Worm (Caenorhabditis elegans) whole organism, L3 larva: ENCODE measurements around the gene slcr-46.3.

Source experiments
- ama-1 ChIP-seq: fragments of 150-350 bp; optimal IDR thresholded peaks from 2 replicates; lab custom pipeline; 2018
- ceh-82 ChIP-seq: fragments of 150-350 bp; optimal IDR thresholded peaks from 2 replicates; lab custom pipeline; 2014; ENCODE audit warnings: missing biosample characterization, missing genetic modification characterization
- jun-1 ChIP-seq: fragments of 150-350 bp; optimal IDR thresholded peaks from 2 replicates; lab custom pipeline; 2014; ENCODE audit warnings: missing biosample characterization, missing genetic modification reagents, missing genetic modification characterization
- mdl-1 ChIP-seq: fragments of 150-350 bp; optimal IDR thresholded peaks from 2 replicates; lab custom pipeline; 2014; ENCODE audit warnings: missing biosample characterization, missing genetic modification characterization
- nfya-1 ChIP-seq: sonication (generic microtip); optimal IDR thresholded peaks from 2 replicates; lab custom pipeline; 2017; ENCODE audit warnings: missing genetic modification characterization, mild to moderate bottlenecking, missing compliant biosample characterization, antibody characterized with exemption, moderate library complexity; ENCODE audit not compliant: insufficient read depth
- nhr-237 ChIP-seq: fragments of 150-350 bp; optimal IDR thresholded peaks from 2 replicates; lab custom pipeline; 2014; ENCODE audit warnings: missing biosample characterization, missing genetic modification characterization
- nhr-28 ChIP-seq: fragments of 150-350 bp; optimal IDR thresholded peaks from 2 replicates; lab custom pipeline; 2014; ENCODE audit warnings: missing biosample characterization, missing genetic modification characterization
- pha-4 ChIP-seq: fragments of 150-350 bp; optimal IDR thresholded peaks from 2 replicates; lab custom pipeline; 2014; ENCODE audit warnings: missing biosample characterization, missing genetic modification reagents, missing genetic modification characterization
- tbx-2 ChIP-seq: sonication (generic microtip); optimal IDR thresholded peaks from 2 replicates; lab custom pipeline; 2016; ENCODE audit warnings: mild to moderate bottlenecking, missing genetic modification characterization, missing compliant biosample characterization
- zag-1 ChIP-seq: fragments of 150-350 bp; optimal IDR thresholded peaks from 2 replicates; lab custom pipeline; 2014; ENCODE audit warnings: missing biosample characterization, missing genetic modification characterization
- ztf-11 ChIP-seq: fragments of 150-350 bp; optimal IDR thresholded peaks from 2 replicates; lab custom pipeline; 2014; ENCODE audit warnings: missing biosample characterization, missing genetic modification characterization
- ztf-4 ChIP-seq: fragments of 150-350 bp; optimal IDR thresholded peaks from 2 replicates; lab custom pipeline; 2014; ENCODE audit warnings: missing biosample characterization, missing genetic modification characterization

- TF ChIP-seq tbx-2 (tag; lab: Kevin White, UChicago) (peak; percentile 27), mdl-1 (tag; lab: Kevin White, UChicago) (no peak), ceh-82 (no peak), nhr-28 (no peak), pha-4 (tag; lab: Kevin White, UChicago) (peak; percentile 1), zag-1 (tag; lab: Kevin White, UChicago) (no peak), ztf-4 (tag; lab: Kevin White, UChicago) (no peak), ama-1 (peak; percentile 46), jun-1 (tag; lab: Kevin White, UChicago) (no peak), nhr-237 (no peak), ztf-11 (tag; lab: Kevin White, UChicago) (no peak), nfya-1 (tag; lab: Kevin White, UChicago) (no peak)
These were observed 10.1 kb upstream of the slcr-46.3 start, which contains the start of gene cal-7 for ce11 chrV:9733920-9734454.
